Worm (Caenorhabditis elegans): ENCODE data around the gene srz-90.

Gene srz-90

ce11 chrV:17538279-17538896 is 10.6 kb downstream of the srz-90 start, which contains the start of gene C18D4.6:
TSS of gene C18D4.6 (minus strand) at chrV:17538375.
- TF ChIP-seq dao-5 (tag; optimal IDR thresholded peaks at IDR 0.05) (no peak), W03F9.2 (tag; optimal IDR thresholded peaks at IDR 0.05) (no peak), him-1 (tag; optimal IDR thresholded peaks at IDR 0.05) (no peak)

- TF ChIP-seq him-1 (tag; optimal IDR thresholded peaks at IDR 0.05) (no peak), dao-5 (tag; optimal IDR thresholded peaks at IDR 0.05) (no peak), W03F9.2 (tag; optimal IDR thresholded peaks at IDR 0.05) (no peak)
Observed at ce11 chrV:17539289-17539688, 11.5 kb downstream of the srz-90 start.

ce11 chrV:17540295-17540694 is 12.5 kb downstream of the srz-90 start, which contains the start of gene srz-25:
TSS of gene srz-25 (plus strand) at chrV:17540595.
- TF ChIP-seq W03F9.2 (tag; optimal IDR thresholded peaks at IDR 0.05) (no peak), him-1 (tag; optimal IDR thresholded peaks at IDR 0.05) (no peak), dao-5 (tag; optimal IDR thresholded peaks at IDR 0.05) (no peak)

ce11 chrV:17542304-17542703 is 14.5 kb downstream of the srz-90 start:
- TF ChIP-seq him-1 (tag; optimal IDR thresholded peaks at IDR 0.05): no peak
- TF ChIP-seq W03F9.2 (tag; optimal IDR thresholded peaks at IDR 0.05): no peak
- no peak for TF ChIP-seq dao-5 (tag; optimal IDR thresholded peaks at IDR 0.05)

ce11 chrV:17546931-17547330 is 19.1 kb downstream of the srz-90 start:
- TF ChIP-seq W03F9.2 (tag; optimal IDR thresholded peaks at IDR 0.05) (no peak), dao-5 (tag; optimal IDR thresholded peaks at IDR 0.05) (no peak), him-1 (tag; optimal IDR thresholded peaks at IDR 0.05) (no peak)

ce11 chrV:17548635-17549034 is 20.8 kb downstream of the srz-90 start:
- no peak for TF ChIP-seq dao-5 (tag; optimal IDR thresholded peaks at IDR 0.05)
- no peak for TF ChIP-seq W03F9.2 (tag; optimal IDR thresholded peaks at IDR 0.05)
- TF ChIP-seq him-1 (tag; optimal IDR thresholded peaks at IDR 0.05): no peak

- TF ChIP-seq W03F9.2 (tag; optimal IDR thresholded peaks at IDR 0.05): no peak
- TF ChIP-seq dao-5 (tag; optimal IDR thresholded peaks at IDR 0.05): no peak
- TF ChIP-seq him-1 (tag; optimal IDR thresholded peaks at IDR 0.05): no peak
Observed at ce11 chrV:17549362-17549761, 21.5 kb downstream of the srz-90 start, which contains the start of gene fbxa-176. TSS of gene fbxa-176 (plus strand) at chrV:17549675.

ce11 chrV:17551396-17551795 is 23.6 kb downstream of the srz-90 start:
- TF ChIP-seq W03F9.2 (tag; optimal IDR thresholded peaks at IDR 0.05): no peak
- no peak for TF ChIP-seq dao-5 (tag; optimal IDR thresholded peaks at IDR 0.05)
- TF ChIP-seq him-1 (tag; optimal IDR thresholded peaks at IDR 0.05): no peak

- TF ChIP-seq dao-5 (tag; optimal IDR thresholded peaks at IDR 0.05) (no peak), him-1 (tag; optimal IDR thresholded peaks at IDR 0.05) (no peak), W03F9.2 (tag; optimal IDR thresholded peaks at IDR 0.05) (no peak)
Observed at ce11 chrV:17552759-17553158, 24.9 kb downstream of the srz-90 start, which contains the start of gene C38D9.8. TSS of gene C38D9.8 (minus strand) at chrV:17552859.

- TF ChIP-seq dao-5 (tag; optimal IDR thresholded peaks at IDR 0.05): no peak
- TF ChIP-seq him-1 (tag; optimal IDR thresholded peaks at IDR 0.05): no peak
- TF ChIP-seq W03F9.2 (tag; optimal IDR thresholded peaks at IDR 0.05): no peak
Observed at ce11 chrV:17558377-17558776, 30.5 kb downstream of the srz-90 start, which contains the start of gene fbxa-174. TSS of gene fbxa-174 (minus strand) at chrV:17558477.

- no peak for TF ChIP-seq W03F9.2 (tag; optimal IDR thresholded peaks at IDR 0.05)
- TF ChIP-seq dao-5 (tag; optimal IDR thresholded peaks at IDR 0.05): no peak
- no peak for TF ChIP-seq him-1 (tag; optimal IDR thresholded peaks at IDR 0.05)
Observed at ce11 chrV:17558946-17559345, 31.1 kb downstream of the srz-90 start, which contains the start of gene fbxa-172. TSS of gene fbxa-172 (plus strand) at chrV:17559246.

- TF ChIP-seq dao-5 (tag; optimal IDR thresholded peaks at IDR 0.05) (no peak), W03F9.2 (tag; optimal IDR thresholded peaks at IDR 0.05) (no peak), him-1 (tag; optimal IDR thresholded peaks at IDR 0.05) (no peak)
Observed at ce11 chrV:17565903-17566302, 38.1 kb downstream of the srz-90 start, which contains the start of gene fbxa-171. TSS of gene fbxa-171 (minus strand) at chrV:17566003.

- TF ChIP-seq dao-5 (tag; optimal IDR thresholded peaks at IDR 0.05) (no peak), him-1 (tag; optimal IDR thresholded peaks at IDR 0.05) (no peak), W03F9.2 (tag; optimal IDR thresholded peaks at IDR 0.05) (no peak)
Observed at ce11 chrV:17566850-17567249, 39.0 kb downstream of the srz-90 start, which contains the start of gene C38D9.2. TSS of gene C38D9.2 (plus strand) at chrV:17567150.
